Fruit fly (Drosophila melanogaster): ENCODE data around the gene CG17786.
A peak's percentile ranks its signal among the peaks of the same experiment; 100 is the strongest.

The CG17786 gene

DNA sequence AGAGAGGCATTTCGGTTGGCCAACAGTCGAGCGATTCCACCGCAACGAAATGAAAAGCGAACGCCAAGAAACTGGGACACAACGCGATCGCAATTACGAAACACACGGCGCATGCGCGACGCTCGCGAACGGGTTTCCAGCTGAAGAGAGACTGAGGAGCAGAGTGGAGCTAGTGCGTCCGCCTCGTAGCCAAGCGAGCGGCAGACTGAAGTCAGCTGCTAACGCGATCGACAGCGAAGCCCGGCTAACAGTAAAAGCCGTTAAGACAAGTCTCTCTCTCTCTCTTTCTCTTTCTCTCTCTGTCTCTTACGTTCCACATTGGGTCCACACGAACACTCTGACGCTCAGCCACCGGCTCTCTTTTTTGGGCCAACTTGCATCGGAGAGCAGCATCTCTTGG, at the start of gene CG17786:
Gene CG17786 (minus strand): TSS at position 154 of the 400 bp plus-strand sequence.
- no peak for TF ChIP-seq CG15710 (tag; optimal IDR thresholded peaks at IDR 0.05)
- no peak for TF ChIP-seq gl (tag; optimal IDR thresholded peaks at IDR 0.05)
- TF ChIP-seq CG8301 (tag; optimal IDR thresholded peaks at IDR 0.05), result no peak
- TF ChIP-seq D1 (tag; optimal IDR thresholded peaks at IDR 0.05), result no peak
- peak; percentile 48; the same call in 1 of the 2 replicates for TF ChIP-seq Ets98B (GFP tag; IDR thresholded peaks at IDR 0.05)
- 0 out of 3 replicates have a peak, but pooled peaks have one; percentile 22 for TF ChIP-seq fd96Ca (GFP tag; IDR thresholded peaks at IDR 0.05)
- no peak for TF ChIP-seq Pif1B (GFP tag; optimal IDR thresholded peaks at IDR 0.05)
- peak; percentile 12 for TF ChIP-seq Pif1A (GFP tag; optimal IDR thresholded peaks at IDR 0.05)
- TF ChIP-seq CG17806 (tag; optimal IDR thresholded peaks at IDR 0.05), result no peak
- TF ChIP-seq EcR (GFP tag; optimal IDR thresholded peaks at IDR 0.05), result peak; percentile 31
- no peak for TF ChIP-seq CG9948 (tag; optimal IDR thresholded peaks at IDR 0.05)
- peak; percentile 82 for TF ChIP-seq CG13204 (GFP tag; optimal IDR thresholded peaks at IDR 0.05)
- peak; percentile 29; the same call in 2 of the 3 replicates for TF ChIP-seq CG4496 (GFP tag; IDR thresholded peaks at IDR 0.05)
- TF ChIP-seq CG8159 (tag; optimal IDR thresholded peaks at IDR 0.05), result no peak
- peak; percentile 43; the same call in 1 of the 2 replicates for TF ChIP-seq CG32121 (GFP tag; IDR thresholded peaks at IDR 0.05)
- no peak for TF ChIP-seq rn (GFP tag; IDR thresholded peaks at IDR 0.05)
- no peak for TF ChIP-seq CG10348 (GFP tag; IDR thresholded peaks at IDR 0.05)
- no peak for TF ChIP-seq CG14655 (GFP tag; optimal IDR thresholded peaks at IDR 0.05)
- no peak for TF ChIP-seq CG34367 (tag; optimal IDR thresholded peaks at IDR 0.05)
- TF ChIP-seq Snoo (tag; optimal IDR thresholded peaks at IDR 0.05), result peak; percentile 40
- TF ChIP-seq CG12605 (GFP tag; IDR thresholded peaks at IDR 0.05), result peak; percentile 61; the same call in 1 of the 2 replicates

- TF ChIP-seq CG8159 (tag; optimal IDR thresholded peaks at IDR 0.05) (no peak), CG14655 (GFP tag; optimal IDR thresholded peaks at IDR 0.05) (no peak), CG9948 (tag; optimal IDR thresholded peaks at IDR 0.05) (no peak), CG12605 (GFP tag; IDR thresholded peaks at IDR 0.05) (no peak), CG17806 (tag; optimal IDR thresholded peaks at IDR 0.05) (no peak), Pif1A (GFP tag; optimal IDR thresholded peaks at IDR 0.05) (no peak), CG15710 (tag; optimal IDR thresholded peaks at IDR 0.05) (no peak), rn (GFP tag; IDR thresholded peaks at IDR 0.05) (no peak), Ets98B (GFP tag; IDR thresholded peaks at IDR 0.05) (no peak), CG13204 (GFP tag; optimal IDR thresholded peaks at IDR 0.05) (no peak), fd96Ca (GFP tag; IDR thresholded peaks at IDR 0.05) (no peak), D1 (tag; optimal IDR thresholded peaks at IDR 0.05) (no peak), CG10348 (GFP tag; IDR thresholded peaks at IDR 0.05) (no peak), CG32121 (GFP tag; IDR thresholded peaks at IDR 0.05) (no peak)
These were observed 49.8 kb upstream of the CG17786 start for dm6 chr3R:24268293-24268692.

DNA sequence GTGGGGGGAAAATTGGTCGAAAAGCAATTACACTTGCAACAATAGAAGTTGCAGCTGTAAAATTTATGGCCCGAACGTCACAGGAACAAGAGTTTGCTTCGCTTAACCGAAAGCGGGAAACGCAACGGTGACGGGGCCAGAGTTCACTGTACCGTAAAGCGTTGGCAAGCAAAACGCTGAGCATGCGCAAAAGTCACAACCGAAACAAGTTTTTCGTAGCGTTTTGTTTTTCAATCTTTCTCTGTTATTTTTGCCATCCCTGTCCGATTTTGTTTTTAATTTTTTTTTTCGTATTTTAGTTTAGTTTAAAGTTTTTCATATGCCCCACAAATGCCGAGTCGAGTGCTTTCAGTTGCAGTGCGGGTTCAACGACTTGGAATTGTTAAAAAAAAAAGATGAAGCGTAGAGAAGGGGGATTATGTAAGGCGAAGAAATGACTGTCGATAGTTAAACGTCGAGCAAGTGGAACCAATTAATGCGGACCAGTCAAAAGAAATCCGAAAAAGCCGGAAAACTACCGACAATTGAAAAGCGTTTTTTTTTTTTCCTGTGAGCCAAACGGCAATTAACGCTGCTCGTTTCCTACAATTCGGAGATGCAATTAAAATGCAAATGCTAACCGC, 49.2 kb upstream of the CG17786 start:
- TF ChIP-seq EcR (GFP tag; optimal IDR thresholded peaks at IDR 0.05), result peak; percentile 82
- no peak for TF ChIP-seq Pif1A (GFP tag; optimal IDR thresholded peaks at IDR 0.05)
- TF ChIP-seq CG10348 (GFP tag; IDR thresholded peaks at IDR 0.05), result no peak
- no peak for TF ChIP-seq CG12605 (GFP tag; IDR thresholded peaks at IDR 0.05)
- TF ChIP-seq gl (tag; optimal IDR thresholded peaks at IDR 0.05), result no peak
- TF ChIP-seq fd96Ca (GFP tag; IDR thresholded peaks at IDR 0.05), result no peak
- TF ChIP-seq CG8301 (tag; optimal IDR thresholded peaks at IDR 0.05), result no peak

DNA sequence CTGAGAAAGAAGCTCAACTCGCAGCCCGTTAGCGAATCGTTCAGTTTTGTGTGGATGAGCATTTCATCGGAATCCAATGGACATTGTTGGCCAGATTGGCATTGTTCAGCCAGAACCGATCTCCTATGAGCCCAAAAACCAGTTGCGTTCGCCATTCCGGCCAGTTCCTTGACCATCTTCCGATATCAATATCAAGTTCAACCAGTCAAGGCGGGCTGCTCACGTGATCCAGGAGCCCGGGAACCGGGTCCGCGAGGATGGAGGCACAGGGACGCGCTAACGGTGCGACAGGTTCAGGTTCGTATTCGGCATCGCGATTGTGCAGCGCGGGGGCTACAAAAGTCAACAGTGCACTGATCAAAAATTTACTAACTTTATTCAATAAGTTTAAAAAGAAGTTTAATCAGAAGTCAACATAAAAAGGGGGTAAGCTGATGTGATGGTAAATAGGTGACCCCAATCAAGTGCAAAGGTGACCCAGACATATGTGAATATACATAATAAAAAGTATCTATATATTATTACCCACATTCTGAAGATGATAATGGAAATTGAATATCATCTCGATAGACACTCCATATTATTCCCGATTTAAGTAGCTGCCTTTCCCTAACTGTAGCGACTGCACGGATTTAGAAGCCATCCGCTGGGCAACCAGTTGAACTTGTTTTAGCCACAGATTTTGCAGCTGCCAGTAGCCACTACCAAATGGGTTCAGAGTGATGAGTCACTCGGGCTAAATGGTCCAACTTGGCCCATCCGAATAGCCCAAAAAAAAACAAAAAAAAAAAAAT, 48.5 kb upstream of the CG17786 start:
- TF ChIP-seq Snoo (tag; optimal IDR thresholded peaks at IDR 0.05) (peak; percentile 80), CG32121 (GFP tag; IDR thresholded peaks at IDR 0.05) (peak; percentile 51), CG17806 (tag; optimal IDR thresholded peaks at IDR 0.05) (peak; percentile 85), CG4496 (GFP tag; IDR thresholded peaks at IDR 0.05) (peak; percentile 71), Ets98B (GFP tag; IDR thresholded peaks at IDR 0.05) (no peak; the same call in none of the 2 replicates), fd96Ca (GFP tag; IDR thresholded peaks at IDR 0.05) (peak; percentile 83), rn (GFP tag; IDR thresholded peaks at IDR 0.05) (peak; percentile 40; the same call in 1 of the 2 replicates), CG8301 (tag; optimal IDR thresholded peaks at IDR 0.05) (peak; percentile 83), CG15710 (tag; optimal IDR thresholded peaks at IDR 0.05) (peak; percentile 93), Pif1B (GFP tag; optimal IDR thresholded peaks at IDR 0.05) (peak; percentile 88), CG14655 (GFP tag; optimal IDR thresholded peaks at IDR 0.05) (peak; percentile 91), D1 (tag; optimal IDR thresholded peaks at IDR 0.05) (peak; percentile 66), gl (tag; optimal IDR thresholded peaks at IDR 0.05) (peak; percentile 68), EcR (GFP tag; optimal IDR thresholded peaks at IDR 0.05) (peak; percentile 97), CG34367 (tag; optimal IDR thresholded peaks at IDR 0.05) (peak; percentile 85), Pif1A (GFP tag; optimal IDR thresholded peaks at IDR 0.05) (peak; percentile 86), CG13204 (GFP tag; optimal IDR thresholded peaks at IDR 0.05) (peak; percentile 84), CG9948 (tag; optimal IDR thresholded peaks at IDR 0.05) (peak; percentile 88), CG8159 (tag; optimal IDR thresholded peaks at IDR 0.05) (peak; percentile 93), CG12605 (GFP tag; IDR thresholded peaks at IDR 0.05) (peak; percentile 60), CG10348 (GFP tag; IDR thresholded peaks at IDR 0.05) (no peak)
